Fruit fly (Drosophila melanogaster) whole organism, embryonic: ENCODE data around the gene CG6790.

Experiments used
- Blimp-1 ChIP-seq: fragments of 200-800 bp; sonication (Bioruptor generic); optimal IDR thresholded peaks from 3 replicates; lab custom pipeline; 2018; ENCODE audit warnings: missing biosample characterization, missing genetic modification characterization, mild to moderate bottlenecking, moderate library complexity, missing genetic modification reagents
- CG1024 ChIP-seq: fragments of 200-800 bp; sonication (Bioruptor generic); IDR thresholded peaks from 2 replicates; pipeline ENCODE4 v1.3.6; 2022; ENCODE audit warnings: missing biosample characterization, missing genetic modification characterization
- CG10321 ChIP-seq: fragments of 200-800 bp; sonication (Bioruptor generic); IDR thresholded peaks from 2 replicates; pipeline ENCODE4 v1.3.6; 2022; ENCODE audit warnings: missing biosample characterization, missing genetic modification characterization
- CG11247 ChIP-seq: fragments of 200-800 bp; sonication (Bioruptor generic); IDR thresholded peaks from 2 replicates; pipeline ENCODE4 v1.3.6; 2022; ENCODE audit warnings: missing biosample characterization, missing genetic modification characterization
- CG13424 ChIP-seq: fragments of 200-800 bp; sonication (Bioruptor generic); optimal IDR thresholded peaks from 2 replicates; lab custom pipeline; 2019; ENCODE audit warnings: missing biosample characterization, mild to moderate bottlenecking, missing genetic modification characterization, moderate library complexity
- CG17802 ChIP-seq: fragments of 200-800 bp; sonication (Bioruptor generic); optimal IDR thresholded peaks from 2 replicates; lab custom pipeline; 2018; ENCODE audit warnings: missing biosample characterization, mild to moderate bottlenecking, missing genetic modification characterization, moderate library complexity
- CG2875 ChIP-seq: fragments of 200-800 bp; sonication (Bioruptor generic); optimal IDR thresholded peaks from 2 replicates; lab custom pipeline; 2017; ENCODE audit warnings: missing biosample characterization, mild to moderate bottlenecking, missing genetic modification characterization, missing genetic modification reagents
- CG3847 ChIP-seq: fragments of 200-800 bp; sonication (Bioruptor generic); IDR thresholded peaks from 2 replicates; pipeline ENCODE4 v1.3.6; 2022; ENCODE audit warnings: missing biosample characterization, missing genetic modification characterization
- CG3995 ChIP-seq: fragments of 200-800 bp; sonication (Bioruptor generic); optimal IDR thresholded peaks from 3 replicates; lab custom pipeline; 2016; ENCODE audit warnings: missing biosample characterization, missing genetic modification characterization
- CG4328 ChIP-seq: fragments of 200-800 bp; sonication (Bioruptor generic); optimal IDR thresholded peaks from 3 replicates; lab custom pipeline; 2017; ENCODE audit warnings: missing biosample characterization, missing genetic modification reagents, missing genetic modification characterization
- CG4707 ChIP-seq: fragments of 200-800 bp; sonication (Bioruptor generic); optimal IDR thresholded peaks from 2 replicates; lab custom pipeline; 2018; ENCODE audit warnings: missing biosample characterization, mild to moderate bottlenecking, missing genetic modification characterization, moderate library complexity
- CG5180 ChIP-seq: fragments of 200-800 bp; sonication (Bioruptor generic); optimal IDR thresholded peaks from 3 replicates; lab custom pipeline; 2017; ENCODE audit warnings: missing biosample characterization, missing genetic modification characterization, mild to moderate bottlenecking, moderate library complexity, missing genetic modification reagents
- CG6765 ChIP-seq: fragments of 200-800 bp; sonication (Bioruptor generic); optimal IDR thresholded peaks from 3 replicates; lab custom pipeline; 2017; ENCODE audit warnings: missing biosample characterization, mild to moderate bottlenecking, missing genetic modification characterization
- CG6791 ChIP-seq: fragments of 200-800 bp; sonication (Bioruptor generic); IDR thresholded peaks from 3 replicates; pipeline ENCODE4 v1.3.6; 2022; ENCODE audit warnings: missing biosample characterization, missing genetic modification characterization; ENCODE audit not compliant: partially characterized antibody
- CG7556 ChIP-seq: fragments of 200-800 bp; sonication (Bioruptor generic); optimal IDR thresholded peaks from 2 replicates; lab custom pipeline; 2017; ENCODE audit warnings: missing biosample characterization, mild to moderate bottlenecking, missing genetic modification characterization
- CG8281 ChIP-seq: fragments of 200-800 bp; sonication (Bioruptor generic); optimal IDR thresholded peaks from 2 replicates; lab custom pipeline; 2018; ENCODE audit warnings: missing biosample characterization, mild to moderate bottlenecking, missing genetic modification characterization, moderate library complexity
- CG8388 ChIP-seq: fragments of 200-800 bp; sonication (Bioruptor generic); optimal IDR thresholded peaks from 2 replicates; lab custom pipeline; 2019; ENCODE audit warnings: missing biosample characterization, mild to moderate bottlenecking, missing genetic modification characterization, moderate library complexity
- CG8478 ChIP-seq: fragments of >200 bp; optimal IDR thresholded peaks from 2 replicates; lab custom pipeline; 2018
- CG8944 ChIP-seq: fragments of 200-800 bp; sonication (Bioruptor generic); optimal IDR thresholded peaks from 3 replicates; lab custom pipeline; 2016; ENCODE audit warnings: missing biosample characterization, missing genetic modification characterization
- CTCF ChIP-seq: fragments of 200-800 bp; sonication (Bioruptor generic); optimal IDR thresholded peaks from 2 replicates; lab custom pipeline; 2017; ENCODE audit warnings: missing biosample characterization, mild to moderate bottlenecking, missing genetic modification characterization, moderate library complexity
- Fer1 ChIP-seq: fragments of 200-800 bp; sonication (Bioruptor generic); optimal IDR thresholded peaks from 2 replicates; lab custom pipeline; 2017; ENCODE audit warnings: missing biosample characterization, mild to moderate bottlenecking, missing genetic modification characterization
- Gug ChIP-seq: fragments of 200-800 bp; sonication (Bioruptor generic); IDR thresholded peaks from 4 replicates; pipeline ENCODE4 v1.3.6; 2022; ENCODE audit warnings: missing biosample characterization, missing genetic modification characterization
- HmgD ChIP-seq: fragments of 200-800 bp; sonication (Bioruptor generic); optimal IDR thresholded peaks from 3 replicates; lab custom pipeline; 2016; ENCODE audit warnings: missing biosample characterization, missing genetic modification characterization
- Kr ChIP-seq: fragments of 200-800 bp; sonication (Bioruptor generic); optimal IDR thresholded peaks from 2 replicates; lab custom pipeline; 2017; ENCODE audit warnings: missing biosample characterization, mild to moderate bottlenecking, missing genetic modification characterization
- NC2β ChIP-seq: fragments of 200-800 bp; sonication (Bioruptor generic); optimal IDR thresholded peaks from 2 replicates; lab custom pipeline; 2016; ENCODE audit warnings: missing biosample characterization, missing genetic modification characterization
- Nf-YA ChIP-seq: fragments of 200-800 bp; sonication (Bioruptor generic); IDR thresholded peaks from 2 replicates; pipeline ENCODE4 v1.3.6; 2022; ENCODE audit warnings: missing biosample characterization, missing genetic modification characterization
- Ptx1 ChIP-seq: fragments of 200-800 bp; sonication (Bioruptor generic); IDR thresholded peaks from 2 replicates; pipeline ENCODE4 v1.3.6; 2022; ENCODE audit warnings: missing biosample characterization, missing genetic modification characterization
- Ssrp ChIP-seq: fragments of 200-800 bp; sonication (Bioruptor generic); optimal IDR thresholded peaks from 2 replicates; lab custom pipeline; 2018; ENCODE audit warnings: missing biosample characterization, mild to moderate bottlenecking, missing genetic modification characterization, moderate library complexity
- bbx ChIP-seq: fragments of 200-800 bp; sonication (Bioruptor generic); IDR thresholded peaks from 2 replicates; pipeline ENCODE4 v1.3.6; 2022; ENCODE audit warnings: missing biosample characterization, missing genetic modification characterization; ENCODE audit not compliant: partially characterized antibody
- bsh ChIP-seq, 2 experiments: fragments of 200-800 bp; sonication (Bioruptor generic); optimal IDR thresholded peaks; 2 replicates each; lab custom pipeline; 2017 to 2018; ENCODE audit warnings: mild to moderate bottlenecking in 2 of 2, missing biosample characterization in 2 of 2, missing genetic modification characterization in 2 of 2, moderate library complexity in 1 of 2
- cas ChIP-seq: fragments of 200-800 bp; sonication (Bioruptor generic); IDR thresholded peaks from 2 replicates; pipeline ENCODE4 v1.3.6; 2022; ENCODE audit warnings: missing biosample characterization, missing genetic modification characterization
- caup ChIP-seq: fragments of 200-800 bp; sonication (Bioruptor generic); optimal IDR thresholded peaks from 3 replicates; lab custom pipeline; 2017; ENCODE audit warnings: missing biosample characterization, mild to moderate bottlenecking, missing genetic modification characterization, moderate library complexity; ENCODE audit not compliant: severe bottlenecking
- chif ChIP-seq, 2 experiments: fragments of 200-800 bp; sonication (Bioruptor generic); optimal IDR thresholded peaks; 3 replicates each; lab custom pipeline; 2016; ENCODE audit warnings: missing biosample characterization in 2 of 2, missing genetic modification characterization in 2 of 2
- cwo ChIP-seq: fragments of 200-800 bp; sonication (Bioruptor generic); optimal IDR thresholded peaks from 3 replicates; lab custom pipeline; 2017; ENCODE audit warnings: missing biosample characterization, missing genetic modification characterization, mild to moderate bottlenecking, moderate library complexity, missing genetic modification reagents
- da ChIP-seq: fragments of 200-800 bp; sonication (Bioruptor generic); optimal IDR thresholded peaks from 2 replicates; lab custom pipeline; 2016; ENCODE audit warnings: missing biosample characterization, missing genetic modification characterization
- dan ChIP-seq: fragments of 200-800 bp; sonication (Bioruptor generic); IDR thresholded peaks from 2 replicates; pipeline ENCODE4 v1.3.6; 2022; ENCODE audit warnings: missing biosample characterization, missing genetic modification characterization
- dati ChIP-seq: fragments of 200-800 bp; sonication (Bioruptor generic); IDR thresholded peaks from 2 replicates; pipeline ENCODE4 v1.3.6; 2022; ENCODE audit warnings: missing biosample characterization, missing genetic modification characterization
- eve ChIP-seq, 2 experiments: fragments of >200 bp; optimal IDR thresholded peaks; 2 replicates each; lab custom pipeline; 2017; ENCODE audit warnings: missing biosample characterization in 2 of 2, missing genetic modification characterization in 2 of 2
- exex ChIP-seq: fragments of 200-800 bp; sonication (Bioruptor generic); optimal IDR thresholded peaks from 4 replicates; lab custom pipeline; 2018; ENCODE audit warnings: missing biosample characterization, mild to moderate bottlenecking, missing genetic modification characterization, moderate library complexity
- fru ChIP-seq: fragments of >200 bp; optimal IDR thresholded peaks from 2 replicates; lab custom pipeline; 2017
- ftz-f1 ChIP-seq: fragments of 200-800 bp; sonication (Bioruptor generic); optimal IDR thresholded peaks from 2 replicates; lab custom pipeline; 2016; ENCODE audit warnings: missing biosample characterization, missing genetic modification characterization
- gcm ChIP-seq: fragments of 200-800 bp; sonication (Bioruptor generic); optimal IDR thresholded peaks from 2 replicates; lab custom pipeline; 2019; ENCODE audit warnings: missing biosample characterization, mild to moderate bottlenecking, missing genetic modification characterization, moderate library complexity
- inv ChIP-seq: fragments of 200-800 bp; sonication (Bioruptor generic); IDR thresholded peaks from 2 replicates; pipeline ENCODE4 v1.3.6; 2022; ENCODE audit warnings: missing biosample characterization, missing genetic modification characterization; ENCODE audit not compliant: partially characterized antibody
- jing ChIP-seq: fragments of 200-800 bp; sonication (Bioruptor generic); optimal IDR thresholded peaks from 2 replicates; lab custom pipeline; 2018; ENCODE audit warnings: missing biosample characterization, mild to moderate bottlenecking, missing genetic modification characterization
- odd ChIP-seq: fragments of 200-800 bp; sonication (Bioruptor generic); optimal IDR thresholded peaks from 2 replicates; lab custom pipeline; 2017; ENCODE audit warnings: missing biosample characterization, mild to moderate bottlenecking, missing genetic modification characterization
- pros ChIP-seq: fragments of 200-800 bp; sonication (Bioruptor generic); optimal IDR thresholded peaks from 3 replicates; lab custom pipeline; 2019; ENCODE audit warnings: missing biosample characterization, mild to moderate bottlenecking, missing genetic modification characterization, moderate library complexity
- pum ChIP-seq: fragments of 200-800 bp; sonication (Bioruptor generic); optimal IDR thresholded peaks from 2 replicates; lab custom pipeline; 2016; ENCODE audit warnings: missing biosample characterization, missing genetic modification characterization
- run ChIP-seq: fragments of 200-800 bp; sonication (Bioruptor generic); optimal IDR thresholded peaks from 3 replicates; lab custom pipeline; 2018; ENCODE audit warnings: missing biosample characterization, mild to moderate bottlenecking, missing genetic modification characterization
- salm ChIP-seq: fragments of 200-800 bp; sonication (Bioruptor generic); optimal IDR thresholded peaks from 2 replicates; lab custom pipeline; 2018; ENCODE audit warnings: missing biosample characterization, mild to moderate bottlenecking, missing genetic modification characterization
- wek ChIP-seq: fragments of 200-800 bp; sonication (Bioruptor generic); optimal IDR thresholded peaks from 3 replicates; lab custom pipeline; 2018; ENCODE audit warnings: missing biosample characterization, mild to moderate bottlenecking, missing genetic modification characterization, moderate library complexity
- wor ChIP-seq: fragments of 200-800 bp; sonication (Bioruptor generic); IDR thresholded peaks from 2 replicates; pipeline ENCODE4 v1.3.6; 2022; ENCODE audit warnings: missing biosample characterization, missing genetic modification characterization

The CG6790 gene

dm6 chr3R:11557492-11557965 is 21.0 kb downstream of the CG6790 start, which contains the start of gene CG10898 (continued):
- TF ChIP-seq CG10321 (GFP tag; lab: Robert Waterston, UW), result peak; percentile 51
- TF ChIP-seq Kr (GFP tag; lab: Kevin White, UChicago), result no peak
- peak; percentile 16 for TF ChIP-seq CG4707 (GFP tag; lab: Kevin White, UChicago)
- peak; percentile 58 for TF ChIP-seq wor (GFP tag; lab: Robert Waterston, UW)
- peak; percentile 99 for TF ChIP-seq CG17802 (tag; lab: Kevin White, UChicago)
- no peak for TF ChIP-seq CG6791
- TF ChIP-seq CG8281 (tag; lab: Kevin White, UChicago), result peak; percentile 17
- peak in 1 of 2 experiments; percentile 79 for TF ChIP-seq bsh (GFP tag; optimal IDR thresholded peaks at IDR 0.05; lab: Kevin White, UChicago)
- peak; percentile 48 for TF ChIP-seq CG6765 (GFP tag; lab: Kevin White, UChicago)
- TF ChIP-seq CG1024, result peak; percentile 80
- TF ChIP-seq CG8944, result peak; percentile 87
- TF ChIP-seq Ptx1 (GFP tag; lab: Robert Waterston, UW), result peak; percentile 87
- TF ChIP-seq dan, result no peak
- TF ChIP-seq pum (GFP tag; lab: Kevin White, UChicago), result peak; percentile 90
- TF ChIP-seq da, result peak; percentile 41
- peak; percentile 7 for TF ChIP-seq run
- TF ChIP-seq CG3847 (GFP tag; lab: Robert Waterston, UW), result peak; percentile 92
- peak; percentile 21; the same call in 1 of the 2 replicates for TF ChIP-seq bbx
- TF ChIP-seq inv, result no peak
- peak; percentile 67 for TF ChIP-seq HmgD (GFP tag; lab: Kevin White, UChicago)
- TF ChIP-seq odd (GFP tag; lab: Kevin White, UChicago), result peak; percentile 1
- peak; percentile 62 for TF ChIP-seq gcm (GFP tag; lab: Kevin White, UChicago)
- no peak for TF ChIP-seq CG8478
- TF ChIP-seq CG4328 (GFP tag; lab: Kevin White, UChicago), result peak; percentile 60
- TF ChIP-seq cas (GFP tag; lab: Robert Waterston, UW), result peak; percentile 79; the same call in 1 of the 2 replicates
- peak; percentile 86 for TF ChIP-seq Blimp-1
- peak; percentile 86 for TF ChIP-seq CG13424 (tag; lab: Kevin White, UChicago)
- peak; percentile 60 for TF ChIP-seq CG7556 (GFP tag; lab: Kevin White, UChicago)
- TF ChIP-seq Ssrp (tag; lab: Kevin White, UChicago), result peak; percentile 78
- TF ChIP-seq pros (GFP tag; lab: Kevin White, UChicago), result peak; percentile 14
- TF ChIP-seq CG11247, result peak; percentile 79
- TF ChIP-seq wek (GFP tag; lab: Kevin White, UChicago), result peak; percentile 47
- no peak for TF ChIP-seq CG5180
- TF ChIP-seq CTCF (GFP tag; lab: Kevin White, UChicago), result no peak
- TF ChIP-seq Fer1 (GFP tag; lab: Kevin White, UChicago), result peak; percentile 73
- peak; percentile 67; the same call in 1 of the 2 replicates for TF ChIP-seq dati
- TF ChIP-seq fru (lab: Kevin White, UChicago), result no peak
- TF ChIP-seq CG2875 (GFP tag; lab: Kevin White, UChicago), result peak; percentile 39
- peak; percentile 71 for TF ChIP-seq CG8388 (GFP tag; lab: Kevin White, UChicago)
- peak; percentile 68 for TF ChIP-seq jing (GFP tag; lab: Kevin White, UChicago)
- peak; percentile 57 for TF ChIP-seq cwo
- TF ChIP-seq Nf-YA (GFP tag; lab: Robert Waterston, UW), result no peak
- peak; percentile 58 for TF ChIP-seq salm
- no peak for TF ChIP-seq ftz-f1 (GFP tag; lab: Kevin White, UChicago)
- peak; percentile 28 for TF ChIP-seq CG3995 (GFP tag; lab: Kevin White, UChicago)
- peak; percentile 47 for TF ChIP-seq exex (tag; lab: Kevin White, UChicago)
- TF ChIP-seq eve (GFP tag; optimal IDR thresholded peaks at IDR 0.05; lab: Kevin White, UChicago), result no peak
- peak; percentile 80 for TF ChIP-seq NC2β (GFP tag; lab: Kevin White, UChicago)
- peak; percentile 76 for TF ChIP-seq caup
- peak; percentile 80 to 89 for TF ChIP-seq chif (GFP tag; optimal IDR thresholded peaks at IDR 0.05; lab: Kevin White, UChicago)
- TF ChIP-seq Gug (GFP tag; lab: Robert Waterston, UW), result peak; percentile 75; the same call in 3 of the 4 replicates
